Worm (Caenorhabditis elegans): ENCODE results near the gene arx-4.
A peak's percentile ranks its signal among the peaks of the same experiment; 100 is the strongest.

Gene arx-4

DNA sequence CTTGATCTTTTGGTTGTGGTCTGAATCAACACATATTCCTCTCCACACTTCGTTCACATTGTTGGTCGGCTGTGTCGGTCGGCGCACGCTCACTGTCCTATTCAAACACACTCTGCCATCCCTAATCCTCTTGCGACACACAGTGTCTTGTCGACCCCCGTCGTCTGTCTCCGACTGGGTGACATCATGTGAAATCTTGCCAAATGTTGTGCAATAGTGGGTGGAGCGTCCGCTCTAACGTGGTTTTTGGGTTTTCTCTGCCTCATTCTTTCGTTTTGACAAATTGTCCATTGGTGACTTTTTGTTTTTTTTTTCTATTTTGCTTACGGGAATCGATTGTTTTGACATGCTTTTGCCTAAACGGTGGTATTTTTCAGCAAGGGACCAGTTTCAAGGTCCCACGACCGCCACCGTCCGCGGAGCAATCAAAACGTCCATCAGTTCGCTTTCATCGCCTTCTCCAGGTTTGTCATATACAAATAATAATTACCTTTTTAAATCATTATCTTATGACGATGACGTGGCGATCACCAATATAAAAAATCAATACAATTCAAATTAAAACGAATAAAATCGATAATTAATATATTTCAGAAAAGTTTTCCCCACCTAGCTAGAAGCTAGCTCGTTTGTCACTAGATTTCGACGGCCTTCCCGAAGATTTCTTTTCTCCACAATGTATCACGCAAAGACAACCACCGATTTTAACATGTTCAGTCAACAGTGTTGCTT is 28.2 kb upstream of the arx-4 start (continued):
- TF ChIP-seq nhr-10 (tag; optimal IDR thresholded peaks at IDR 0.05): peak; percentile 82
- peak; percentile 83 for TF ChIP-seq lin-11 (tag; optimal IDR thresholded peaks at IDR 0.05)
- peak; percentile 94 for TF ChIP-seq ama-1 (optimal IDR thresholded peaks at IDR 0.05)
- TF ChIP-seq nhr-129 (tag; optimal IDR thresholded peaks at IDR 0.05): peak; percentile 100
- TF ChIP-seq sma-3 (GFP tag; optimal IDR thresholded peaks at IDR 0.05): peak; percentile 95
- peak; percentile 87 for TF ChIP-seq zag-1 (tag; optimal IDR thresholded peaks at IDR 0.05)
- no peak for TF ChIP-seq lin-39 (tag; optimal IDR thresholded peaks at IDR 0.05)
- TF ChIP-seq ZK546.5 (tag; optimal IDR thresholded peaks at IDR 0.05): no peak
- peak; percentile 88 for TF ChIP-seq sem-4 (tag; optimal IDR thresholded peaks at IDR 0.05)
- no peak for TF ChIP-seq nhr-23 (tag; optimal IDR thresholded peaks at IDR 0.05)
- peak; percentile 81 for TF ChIP-seq ztf-4 (tag; optimal IDR thresholded peaks at IDR 0.05)
- peak; percentile 96 for TF ChIP-seq unc-55 (GFP tag; optimal IDR thresholded peaks at IDR 0.05)
- peak; percentile 3 for TF ChIP-seq ceh-82 (tag; optimal IDR thresholded peaks at IDR 0.05)
- no peak for TF ChIP-seq elt-1 (tag; optimal IDR thresholded peaks at IDR 0.05)
- no peak for TF ChIP-seq mbf-1 (tag; optimal IDR thresholded peaks at IDR 0.05)
- peak; percentile 92 for TF ChIP-seq egl-27 (tag; optimal IDR thresholded peaks at IDR 0.05)
- no peak for TF ChIP-seq nhr-77 (tag; optimal IDR thresholded peaks at IDR 0.05)
- TF ChIP-seq nhr-25 (tag; optimal IDR thresholded peaks at IDR 0.05): peak; percentile 95
- TF ChIP-seq ztf-11 (tag; optimal IDR thresholded peaks at IDR 0.05): no peak

DNA sequence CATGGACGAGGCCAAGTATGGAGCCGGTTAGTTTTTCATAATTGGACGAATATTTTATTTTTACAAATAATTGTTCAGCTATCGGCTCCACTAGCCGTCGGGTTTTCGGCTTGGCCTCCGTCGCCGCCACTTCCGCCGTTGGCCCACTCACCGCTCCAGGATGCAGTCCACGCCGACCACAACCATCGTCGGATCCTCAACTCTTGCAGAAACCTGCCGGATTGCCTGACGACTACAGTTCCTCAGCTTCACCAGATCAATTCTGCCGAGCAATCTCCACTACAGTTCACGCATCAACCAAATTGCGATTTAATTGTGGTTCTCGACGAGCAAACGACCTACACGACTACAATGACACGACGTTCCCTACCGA is 27.7 kb upstream of the arx-4 start:
- TF ChIP-seq ama-1 (optimal IDR thresholded peaks at IDR 0.05) (no peak), lsy-2 (tag; optimal IDR thresholded peaks at IDR 0.05) (no peak), Y55F3AM.14 (GFP tag; optimal IDR thresholded peaks at IDR 0.05) (peak; percentile 14)

DNA sequence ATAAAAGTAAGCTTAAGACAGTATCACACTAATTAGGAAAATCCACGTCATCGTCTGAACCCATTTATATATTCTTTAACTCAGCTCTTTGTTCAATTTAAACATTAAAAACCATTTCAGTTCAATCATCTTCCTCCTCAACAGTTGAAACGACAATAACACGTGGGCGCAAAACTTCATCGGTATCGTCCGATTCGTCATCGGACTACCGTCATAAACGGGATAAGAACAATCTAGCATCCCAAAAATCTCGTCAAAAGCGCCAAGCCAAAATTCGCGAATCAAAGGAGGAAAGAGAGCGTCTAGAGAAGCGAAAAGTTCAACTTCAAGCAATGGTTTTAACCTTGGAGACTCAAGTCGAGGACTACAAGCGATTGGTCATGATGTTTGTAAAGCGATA is 26.9 kb upstream of the arx-4 start:
- TF ChIP-seq ama-1 (optimal IDR thresholded peaks at IDR 0.05): peak; percentile 30
- TF ChIP-seq lin-13 (GFP tag; optimal IDR thresholded peaks at IDR 0.05): no peak

DNA sequence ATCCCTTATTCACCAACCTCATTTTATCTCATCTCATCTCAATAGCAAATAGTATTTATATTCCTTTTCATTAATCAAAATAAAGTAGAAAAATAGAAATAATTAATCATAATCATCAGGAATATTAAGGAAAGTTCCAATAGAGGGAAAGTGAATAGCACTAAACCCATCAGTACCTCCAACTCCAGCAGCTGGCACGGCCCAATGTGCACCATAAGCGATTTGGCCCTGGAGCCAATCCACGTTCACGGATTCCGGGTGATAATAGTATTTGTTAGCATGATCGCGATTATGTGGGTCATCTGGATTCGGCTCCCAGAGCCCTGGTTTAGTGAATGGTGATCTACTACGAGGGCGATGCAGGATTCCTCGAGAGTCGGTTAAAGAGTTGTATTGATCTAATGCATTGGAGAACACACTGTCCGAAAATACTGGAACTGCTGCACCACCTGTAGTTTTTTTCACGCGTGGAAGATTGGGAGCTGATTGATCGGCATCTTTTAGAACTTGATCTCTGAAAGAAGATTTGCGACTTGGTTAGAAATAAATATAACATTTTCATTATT is 26.3 kb upstream of the arx-4 start:
- TF ChIP-seq crh-2 (tag; optimal IDR thresholded peaks at IDR 0.05) (peak; percentile 55), skn-1 (tag; optimal IDR thresholded peaks at IDR 0.05) (peak; percentile 38), egl-27 (tag; optimal IDR thresholded peaks at IDR 0.05) (peak; percentile 49), nhr-77 (tag; optimal IDR thresholded peaks at IDR 0.05) (no peak), fos-1 (tag; optimal IDR thresholded peaks at IDR 0.05) (peak; percentile 28), alr-1 (tag; optimal IDR thresholded peaks at IDR 0.05) (no peak), elt-3 (tag; optimal IDR thresholded peaks at IDR 0.05) (no peak), unc-39 (tag; optimal IDR thresholded peaks at IDR 0.05) (peak; percentile 74), blmp-1 (tag; optimal IDR thresholded peaks at IDR 0.05; ENCODE audit: insufficient read depth) (peak; percentile 10), snpc-4 (tag; optimal IDR thresholded peaks at IDR 0.05) (no peak), ztf-1 (GFP tag; conservative IDR thresholded peaks at IDR 0.05) (no peak), unc-55 (GFP tag; optimal IDR thresholded peaks at IDR 0.05) (peak; percentile 43), sem-4 (tag; optimal IDR thresholded peaks at IDR 0.05) (no peak), lin-11 (tag; optimal IDR thresholded peaks at IDR 0.05) (no peak), ZK546.5 (tag; optimal IDR thresholded peaks at IDR 0.05) (no peak), nhr-21 (tag; optimal IDR thresholded peaks at IDR 0.05) (peak; percentile 79), nhr-10 (tag; optimal IDR thresholded peaks at IDR 0.05) (no peak), nhr-237 (tag; optimal IDR thresholded peaks at IDR 0.05) (no peak), nhr-25 (tag; optimal IDR thresholded peaks at IDR 0.05) (peak; percentile 76), ceh-82 (tag; optimal IDR thresholded peaks at IDR 0.05) (peak; percentile 20), nhr-11 (tag; optimal IDR thresholded peaks at IDR 0.05) (no peak), gmeb-1 (tag; optimal IDR thresholded peaks at IDR 0.05) (peak; percentile 33), C34F6.9 (tag; optimal IDR thresholded peaks at IDR 0.05) (no peak), ama-1 (optimal IDR thresholded peaks at IDR 0.05) (peak; percentile 94), nhr-6 (tag; optimal IDR thresholded peaks at IDR 0.05) (peak; percentile 66), unc-62 (GFP tag; optimal IDR thresholded peaks at IDR 0.05) (no peak), mab-5 (tag; optimal IDR thresholded peaks at IDR 0.05) (peak; percentile 59), sma-9 (GFP tag; optimal IDR thresholded peaks at IDR 0.05) (peak; percentile 61), sma-9 (tag; optimal IDR thresholded peaks at IDR 0.05) (no peak), F13H6.1 (tag; optimal IDR thresholded peaks at IDR 0.05) (peak; percentile 54), Y55F3AM.14 (GFP tag; optimal IDR thresholded peaks at IDR 0.05) (peak; percentile 97), zag-1 (tag; optimal IDR thresholded peaks at IDR 0.05) (peak; percentile 3), lin-13 (GFP tag; optimal IDR thresholded peaks at IDR 0.05) (peak; percentile 63), lsy-2 (tag; optimal IDR thresholded peaks at IDR 0.05) (peak; percentile 55 to 60), sma-3 (GFP tag; optimal IDR thresholded peaks at IDR 0.05) (peak; percentile 78), mdl-1 (tag; optimal IDR thresholded peaks at IDR 0.05) (peak; percentile 33 to 57), nhr-129 (tag; optimal IDR thresholded peaks at IDR 0.05) (peak; percentile 61), nhr-12 (tag; optimal IDR thresholded peaks at IDR 0.05) (no peak), R02D3.7 (tag; optimal IDR thresholded peaks at IDR 0.05) (no peak), ztf-4 (tag; optimal IDR thresholded peaks at IDR 0.05) (peak; percentile 87)
